Worm (Caenorhabditis elegans): ENCODE data around the gene tyra-3.

DNA sequence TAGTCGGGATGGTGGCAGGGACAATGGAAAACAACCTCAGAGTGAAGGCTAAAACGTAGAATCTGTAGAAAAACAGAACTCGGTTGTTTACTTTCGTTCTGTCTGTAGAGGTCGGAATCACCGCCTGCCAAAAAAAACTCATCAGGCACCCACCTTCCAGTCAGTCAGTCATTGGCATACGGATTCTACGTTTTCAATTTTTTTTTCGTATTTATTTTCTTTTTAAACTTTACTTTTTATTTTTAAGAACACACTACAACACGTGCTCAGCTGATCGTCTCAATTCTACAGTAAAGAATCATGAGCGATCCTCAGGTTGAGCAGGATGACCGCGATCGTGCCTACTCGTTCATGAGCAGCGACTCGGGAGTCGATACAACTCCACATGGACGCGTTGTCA lies 28.7 kb downstream of the tyra-3 start, which contains the start of gene lfi-1:
- TF ChIP-seq nhr-28 (tag; optimal IDR thresholded peaks at IDR 0.05) (no peak), snpc-4 (tag; optimal IDR thresholded peaks at IDR 0.05) (no peak), zip-8 (tag; optimal IDR thresholded peaks at IDR 0.05) (no peak), unc-39 (tag; optimal IDR thresholded peaks at IDR 0.05) (no peak), pha-4 (tag; optimal IDR thresholded peaks at IDR 0.05) (no peak), lin-13 (tag; optimal IDR thresholded peaks at IDR 0.05) (no peak), blmp-1 (tag; optimal IDR thresholded peaks at IDR 0.05) (no peak), M03D4.4 (tag; optimal IDR thresholded peaks at IDR 0.05) (no peak), elt-3 (tag; optimal IDR thresholded peaks at IDR 0.05) (no peak), elt-1 (tag; optimal IDR thresholded peaks at IDR 0.05; ENCODE audit: borderline replicate concordance, insufficient read depth) (no peak), mep-1 (tag; optimal IDR thresholded peaks at IDR 0.05) (no peak), ztf-11 (tag; optimal IDR thresholded peaks at IDR 0.05) (no peak), unc-62 (GFP tag; optimal IDR thresholded peaks at IDR 0.05) (no peak)
